Worm (Caenorhabditis elegans): Measurements from ENCODE around the gene F36H1.11.

F36H1.11 gene

DNA sequence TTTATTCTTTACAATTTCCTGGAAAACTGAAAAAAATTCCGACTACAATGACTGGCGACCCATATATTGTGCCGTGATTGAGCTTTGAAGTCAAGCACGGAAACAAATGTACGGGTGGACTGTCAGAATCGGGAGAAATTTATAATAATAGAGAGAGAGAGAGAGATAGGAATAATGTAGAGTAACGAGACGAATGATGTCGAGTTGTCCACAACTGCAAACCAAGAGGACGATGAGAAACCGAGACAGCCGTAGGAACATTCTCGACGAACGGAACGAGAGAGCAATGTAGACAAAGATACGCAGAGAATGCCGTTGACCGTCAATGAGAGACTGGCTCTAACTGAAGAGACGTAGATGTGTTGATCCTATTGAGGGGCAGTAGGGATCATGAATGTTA lies 21.4 kb upstream of the F36H1.11 start (continued):
- TF ChIP-seq hlh-11 (tag; optimal IDR thresholded peaks at IDR 0.05) (peak; percentile 94), nhr-111 (GFP tag; optimal IDR thresholded peaks at IDR 0.05) (no peak), lin-29 (GFP tag; IDR thresholded peaks at IDR 0.05) (no peak), aha-1 (tag) (peak; percentile 98), snpc-1.2 (GFP tag; IDR thresholded peaks at IDR 0.05) (no peak), T26A8.4 (GFP tag; IDR thresholded peaks at IDR 0.05) (peak; percentile 74), T20F7.1 (GFP tag; optimal IDR thresholded peaks at IDR 0.05) (peak; percentile 71), spr-1 (tag; optimal IDR thresholded peaks at IDR 0.05) (peak; percentile 69), cey-2 (tag; optimal IDR thresholded peaks at IDR 0.05; ENCODE audit: borderline replicate concordance, insufficient read depth) (no peak), nhr-77 (tag; optimal IDR thresholded peaks at IDR 0.05) (no peak), unc-130 (GFP tag; optimal IDR thresholded peaks at IDR 0.05) (no peak), nhr-6 (tag; optimal IDR thresholded peaks at IDR 0.05) (peak; percentile 91), nhr-28 (tag; optimal IDR thresholded peaks at IDR 0.05) (peak; percentile 89), daf-16 (GFP tag; optimal IDR thresholded peaks at IDR 0.05) (peak; percentile 53 to 55), daf-16 (tag; optimal IDR thresholded peaks at IDR 0.05) (peak; percentile 85), nhr-41 (GFP tag; IDR thresholded peaks at IDR 0.05) (no peak), hmg-1.1 (GFP tag; IDR thresholded peaks at IDR 0.05) (peak; percentile 71), R02D3.7 (tag; optimal IDR thresholded peaks at IDR 0.05) (no peak), ztf-7 (tag; optimal IDR thresholded peaks at IDR 0.05) (peak; percentile 32), lsy-2 (tag; optimal IDR thresholded peaks at IDR 0.05) (peak; percentile 61 to 90), dmd-9 (GFP tag; IDR thresholded peaks at IDR 0.05) (no peak), snpc-4 (tag; optimal IDR thresholded peaks at IDR 0.05) (no peak), ZK546.5 (tag; optimal IDR thresholded peaks at IDR 0.05) (peak in 1 of 2 experiments; percentile 34), spr-3 (GFP tag; optimal IDR thresholded peaks at IDR 0.05) (no peak), Y5F2A.4 (GFP tag; optimal IDR thresholded peaks at IDR 0.05) (no peak), F37D6.2 (tag; optimal IDR thresholded peaks at IDR 0.05) (peak; percentile 46), php-3 (GFP tag; IDR thresholded peaks at IDR 0.05) (0 out of 2 replicates have a peak, but pooled peaks have one; percentile 38), dve-1 (tag; optimal IDR thresholded peaks at IDR 0.05; ENCODE audit: insufficient read depth) (peak; percentile 97), egl-27 (tag; optimal IDR thresholded peaks at IDR 0.05) (no peak), mdl-1 (tag; optimal IDR thresholded peaks at IDR 0.05) (peak in 1 of 2 experiments; percentile 74), arid-1 (GFP tag; conservative IDR thresholded peaks at IDR 0.05) (0 out of 2 replicates have a peak, but pooled peaks have one; percentile 32), duxl-1 (tag; optimal IDR thresholded peaks at IDR 0.05; ENCODE audit: poor library complexity) (peak; percentile 20), pha-4 (GFP tag; IDR thresholded peaks at IDR 0.05) (peak; percentile 46; the same call in 1 of the 2 replicates), pha-4 (tag; optimal IDR thresholded peaks at IDR 0.05) (peak; percentile 72), mep-1 (tag; optimal IDR thresholded peaks at IDR 0.05) (peak; percentile 92), madf-5 (GFP tag; IDR thresholded peaks at IDR 0.05) (no peak), nhr-48 (tag; optimal IDR thresholded peaks at IDR 0.05) (peak; percentile 72), ZK337.2 (GFP tag; IDR thresholded peaks at IDR 0.05) (no peak), aly-2 (tag; optimal IDR thresholded peaks at IDR 0.05) (no peak), lin-38 (GFP tag; IDR thresholded peaks at IDR 0.05) (peak; percentile 52), rbr-2 (tag; optimal IDR thresholded peaks at IDR 0.05) (peak; percentile 82), fkh-10 (GFP tag; optimal IDR thresholded peaks at IDR 0.05) (peak; percentile 12), mdt-29 (GFP tag; IDR thresholded peaks at IDR 0.05) (0 out of 2 replicates have a peak, but pooled peaks have one; percentile 16), lir-3 (tag; optimal IDR thresholded peaks at IDR 0.05) (no peak), dpl-1 (GFP tag; optimal IDR thresholded peaks at IDR 0.05) (peak; percentile 56), unc-62 (GFP tag; optimal IDR thresholded peaks at IDR 0.05 in 1 of 2) (peak in 1 of 2 experiments; percentile 100), unc-62 (tag; optimal IDR thresholded peaks at IDR 0.05) (no peak), nhr-102 (tag; optimal IDR thresholded peaks at IDR 0.05) (peak; percentile 55), ceh-44 (GFP tag; IDR thresholded peaks at IDR 0.05) (no peak), nhr-10 (tag; optimal IDR thresholded peaks at IDR 0.05) (no peak), daf-8 (GFP tag; IDR thresholded peaks at IDR 0.05) (no peak), F26F4.8 (GFP tag; conservative IDR thresholded peaks at IDR 0.05) (no peak)

All from whole organism, L4 larva.